Worm (Caenorhabditis elegans) whole organism, L4/young adult: ENCODE data around the gene K03B4.9.

ENCODE experiments used
- W03F9.2 ChIP-seq: fragments of 150-350 bp; optimal IDR thresholded peaks from 2 replicates; lab custom pipeline; 2014; ENCODE audit warnings: missing biosample characterization, missing genetic modification characterization
- dao-5 ChIP-seq: sonication (generic microtip); optimal IDR thresholded peaks from 2 replicates; lab custom pipeline; 2016; ENCODE audit warnings: missing genotype, missing genetic modification characterization, moderate library complexity, missing compliant biosample characterization
- him-1 ChIP-seq: sonication (generic microtip); optimal IDR thresholded peaks from 2 replicates; lab custom pipeline; 2016; ENCODE audit warnings: missing genotype, missing genetic modification reagents, missing genetic modification characterization, missing compliant biosample characterization

ce11 chrV:4630267-4630666 is 42.1 kb downstream of the K03B4.9 start:
- no peak for TF ChIP-seq W03F9.2 (tag; lab: Kevin White, UChicago)
- no peak for TF ChIP-seq him-1 (tag; lab: Kevin White, UChicago)
- TF ChIP-seq dao-5 (tag; lab: Kevin White, UChicago): no peak
